Worm (Caenorhabditis elegans): ENCODE results near the gene rab-3.

DNA sequence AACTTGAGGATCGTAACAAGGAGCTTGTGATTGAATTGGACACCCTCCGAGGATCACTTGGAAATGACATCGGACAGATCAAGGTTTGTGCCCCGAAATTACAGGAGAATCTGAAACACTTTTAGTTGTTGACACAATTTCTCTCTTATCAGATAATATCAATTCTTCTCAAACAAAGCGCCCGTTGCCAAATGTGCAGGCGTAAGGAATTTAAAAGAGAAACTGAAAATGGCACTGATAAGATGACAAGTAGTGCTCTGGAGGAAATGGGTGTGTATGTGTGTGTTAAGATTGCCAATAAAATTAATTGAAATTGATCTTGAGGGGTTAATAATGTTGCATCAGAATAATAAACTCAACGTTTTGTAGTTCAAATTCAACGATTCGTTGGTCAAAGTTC, 23.7 kb upstream of the rab-3 start:
- no peak for TF ChIP-seq pha-4 (GFP tag; IDR thresholded peaks at IDR 0.05)
- no peak for TF ChIP-seq pha-4 (tag; optimal IDR thresholded peaks at IDR 0.05)
- no peak for TF ChIP-seq lin-29 (GFP tag; IDR thresholded peaks at IDR 0.05)
- TF ChIP-seq nhr-10 (tag; optimal IDR thresholded peaks at IDR 0.05): no peak
- no peak for TF ChIP-seq T20F7.1 (GFP tag; optimal IDR thresholded peaks at IDR 0.05)
- TF ChIP-seq daf-16 (GFP tag; optimal IDR thresholded peaks at IDR 0.05): no peak
- peak; percentile 79 for TF ChIP-seq daf-16 (tag; optimal IDR thresholded peaks at IDR 0.05)
- TF ChIP-seq aly-2 (tag; optimal IDR thresholded peaks at IDR 0.05): no peak
- TF ChIP-seq mdl-1 (tag; optimal IDR thresholded peaks at IDR 0.05): no peak
- no peak for TF ChIP-seq fkh-10 (GFP tag; optimal IDR thresholded peaks at IDR 0.05)
- TF ChIP-seq nhr-11 (tag; optimal IDR thresholded peaks at IDR 0.05): no peak
- TF ChIP-seq nhr-237 (tag; optimal IDR thresholded peaks at IDR 0.05): no peak
- TF ChIP-seq lin-15B (tag; optimal IDR thresholded peaks at IDR 0.05): no peak
